Worm (Caenorhabditis elegans) whole organism, L4 larva: ENCODE results near the gene nhr-100.

Experiments
- D1046.2 ChIP-seq: fragments of 200-800 bp; sonication (Bioruptor generic); IDR thresholded peaks from 2 replicates; pipeline ENCODE4 v1.3.6; 2022; ENCODE audit warnings: missing genetic modification characterization, missing compliant biosample characterization
- F26F4.8 ChIP-seq: fragments of 200-800 bp; sonication (Bioruptor generic); conservative IDR thresholded peaks from 2 replicates; pipeline ENCODE4 v1.3.6; 2022; ENCODE audit warnings: missing genetic modification characterization, missing compliant biosample characterization
- F49E8.2 ChIP-seq: sonication (generic microtip); optimal IDR thresholded peaks from 2 replicates; lab custom pipeline; 2016; ENCODE audit warnings: missing compliant biosample characterization, mild to moderate bottlenecking, missing genetic modification characterization, borderline replicate concordance
- Y5F2A.4 ChIP-seq: fragments of 200-800 bp; sonication (Bioruptor generic); optimal IDR thresholded peaks from 2 replicates; lab custom pipeline; 2018; ENCODE audit warnings: mild to moderate bottlenecking, missing genetic modification characterization, missing compliant biosample characterization
- aha-1 ChIP-seq: fragments of 150-350 bp; peaks from one replicate; lab custom pipeline; 2014; ENCODE audit warnings: missing biosample characterization, missing genetic modification characterization
- aly-2 ChIP-seq: sonication (generic microtip); optimal IDR thresholded peaks from 2 replicates; lab custom pipeline; 2018; ENCODE audit warnings: missing biosample characterization, missing genetic modification characterization
- ceh-20 ChIP-seq: fragments of 200-800 bp; sonication (Bioruptor generic); IDR thresholded peaks from 2 replicates; pipeline ENCODE4 v1.3.6; 2022; ENCODE audit warnings: missing genetic modification reagents, missing genetic modification characterization, missing compliant biosample characterization
- ceh-62 ChIP-seq: sonication (generic microtip); optimal IDR thresholded peaks from 2 replicates; lab custom pipeline; 2017; ENCODE audit warnings: missing biosample characterization, missing genetic modification characterization
- ceh-82 ChIP-seq: sonication (generic microtip); optimal IDR thresholded peaks from 2 replicates; lab custom pipeline; 2017; ENCODE audit warnings: missing biosample characterization, missing genetic modification characterization
- cey-2 ChIP-seq: sonication (generic microtip); optimal IDR thresholded peaks from 3 replicates; lab custom pipeline; 2017; ENCODE audit warnings: missing genetic modification characterization, mild to moderate bottlenecking, missing compliant biosample characterization, antibody characterized with exemption, borderline replicate concordance; ENCODE audit not compliant: insufficient read depth
- dmd-6 ChIP-seq: fragments of 200-800 bp; sonication (Bioruptor generic); IDR thresholded peaks from 2 replicates; pipeline ENCODE4 v1.3.6; 2022; ENCODE audit warnings: missing genetic modification reagents, missing genetic modification characterization, missing compliant biosample characterization
- duxl-1 ChIP-seq: sonication (generic microtip); optimal IDR thresholded peaks from 2 replicates; lab custom pipeline; 2016; ENCODE audit warnings: mild to moderate bottlenecking, missing genetic modification characterization, moderate library complexity, missing compliant biosample characterization; ENCODE audit not compliant: poor library complexity
- dve-1 ChIP-seq: sonication (generic microtip); optimal IDR thresholded peaks from 2 replicates; lab custom pipeline; 2017; ENCODE audit warnings: antibody characterized with exemption, mild to moderate bottlenecking, missing genetic modification characterization, missing compliant biosample characterization; ENCODE audit not compliant: insufficient read depth
- hlh-11 ChIP-seq: fragments of 200-800 bp; sonication (Bioruptor generic); optimal IDR thresholded peaks from 2 replicates; lab custom pipeline; 2018; ENCODE audit warnings: mild to moderate bottlenecking, missing genetic modification characterization, missing compliant biosample characterization
- hmg-1.1 ChIP-seq: fragments of 200-800 bp; sonication (Bioruptor generic); IDR thresholded peaks from 2 replicates; pipeline ENCODE4 v1.3.6; 2022; ENCODE audit warnings: missing genetic modification reagents, missing genetic modification characterization, missing compliant biosample characterization
- jun-1 ChIP-seq: fragments of 150-350 bp; optimal IDR thresholded peaks from 2 replicates; lab custom pipeline; 2014; ENCODE audit warnings: missing biosample characterization, missing genetic modification reagents, missing genetic modification characterization
- lim-7 ChIP-seq: fragments of 200-800 bp; sonication (Bioruptor generic); IDR thresholded peaks from 2 replicates; pipeline ENCODE4 v1.3.6; 2022; ENCODE audit warnings: missing genetic modification characterization, missing compliant biosample characterization
- lin-13 ChIP-seq: fragments of 150-350 bp; optimal IDR thresholded peaks from 2 replicates; lab custom pipeline; 2014; ENCODE audit warnings: missing biosample characterization, missing genetic modification reagents, missing genetic modification characterization
- lin-15B ChIP-seq: fragments of 150-350 bp; sonication (generic microtip); optimal IDR thresholded peaks from 3 replicates; lab custom pipeline; 2014; ENCODE audit warnings: missing biosample characterization, missing genetic modification characterization
- lin-29 ChIP-seq: fragments of 200-800 bp; sonication (Bioruptor generic); IDR thresholded peaks from 2 replicates; pipeline ENCODE4 v1.3.6; 2022; ENCODE audit warnings: missing genetic modification reagents, missing genetic modification characterization, missing compliant biosample characterization
- lin-38 ChIP-seq: fragments of 200-800 bp; sonication (Bioruptor generic); IDR thresholded peaks from 2 replicates; pipeline ENCODE4 v1.3.6; 2022; ENCODE audit warnings: missing genetic modification reagents, missing genetic modification characterization, missing compliant biosample characterization
- madf-5 ChIP-seq, 2 experiments: fragments of 200-800 bp; sonication (Bioruptor generic); IDR thresholded peaks; 2 replicates each; pipeline ENCODE4 v1.3.6; 2022; ENCODE audit warnings: missing compliant biosample characterization in 2 of 2, missing genetic modification characterization in 2 of 2
- nhr-10 ChIP-seq: fragments of 150-350 bp; optimal IDR thresholded peaks from 2 replicates; lab custom pipeline; 2014; ENCODE audit warnings: missing biosample characterization, missing genetic modification characterization
- nhr-102 ChIP-seq: sonication (generic microtip); optimal IDR thresholded peaks from 2 replicates; lab custom pipeline; 2016; ENCODE audit warnings: mild to moderate bottlenecking, missing genetic modification characterization, moderate library complexity, missing compliant biosample characterization
- nhr-237 ChIP-seq: sonication (generic microtip); optimal IDR thresholded peaks from 2 replicates; lab custom pipeline; 2017; ENCODE audit warnings: missing biosample characterization, missing genetic modification characterization
- nhr-28 ChIP-seq: fragments of 150-350 bp; optimal IDR thresholded peaks from 2 replicates; lab custom pipeline; 2014; ENCODE audit warnings: missing biosample characterization, missing genetic modification characterization
- nhr-42 ChIP-seq: fragments of 200-800 bp; sonication (Bioruptor generic); IDR thresholded peaks from 2 replicates; pipeline ENCODE4 v1.3.6; 2022; ENCODE audit warnings: missing genetic modification characterization, missing compliant biosample characterization
- nhr-76 ChIP-seq: fragments of 150-350 bp; optimal IDR thresholded peaks from 2 replicates; lab custom pipeline; 2014; ENCODE audit warnings: missing biosample characterization, missing genetic modification characterization
- saeg-2 ChIP-seq: fragments of 200-800 bp; sonication (Bioruptor generic); IDR thresholded peaks from 2 replicates; pipeline ENCODE4 v1.3.6; 2022; ENCODE audit warnings: missing genetic modification reagents, missing genetic modification characterization, missing compliant biosample characterization
- set-16 ChIP-seq: fragments of 200-800 bp; sonication (Bioruptor generic); IDR thresholded peaks from 2 replicates; pipeline ENCODE4 v1.3.6; 2022; ENCODE audit warnings: missing genetic modification reagents, missing genetic modification characterization, missing compliant biosample characterization
- skn-1 ChIP-seq: fragments of 150-350 bp; optimal IDR thresholded peaks from 2 replicates; lab custom pipeline; 2014; ENCODE audit warnings: missing biosample characterization, missing genetic modification characterization
- snpc-1.2 ChIP-seq: fragments of 200-800 bp; sonication (Bioruptor generic); IDR thresholded peaks from 2 replicates; pipeline ENCODE4 v1.3.6; 2022; ENCODE audit warnings: missing genetic modification reagents, missing genetic modification characterization, missing compliant biosample characterization
- unc-130 ChIP-seq: sonication (generic microtip); optimal IDR thresholded peaks from 2 replicates; lab custom pipeline; 2016; ENCODE audit warnings: missing genetic modification reagents, missing genetic modification characterization, missing compliant biosample characterization
- zfp-3 ChIP-seq: fragments of 200-800 bp; sonication (Bioruptor generic); conservative IDR thresholded peaks from 2 replicates; pipeline ENCODE4 v1.3.6; 2022; ENCODE audit warnings: missing genetic modification reagents, missing genetic modification characterization, missing compliant biosample characterization
- zip-11 ChIP-seq: fragments of 200-800 bp; sonication (Bioruptor generic); IDR thresholded peaks from 2 replicates; pipeline ENCODE4 v1.3.6; 2022; ENCODE audit warnings: missing genetic modification characterization, missing compliant biosample characterization
- ztf-11 ChIP-seq: fragments of 150-350 bp; optimal IDR thresholded peaks from 2 replicates; lab custom pipeline; 2014; ENCODE audit warnings: missing biosample characterization, missing genetic modification characterization

The nhr-100 gene

ce11 chrIV:9738194-9738593, 9.7 kb downstream of the nhr-100 start, which contains the start of gene C28D4.10:
C28D4.10 (plus strand) TSS chrIV:9738494.
- TF ChIP-seq nhr-28 (tag; lab: Kevin White, UChicago): no peak

- TF ChIP-seq lin-38 (GFP tag; lab: Robert Waterston, UW) (peak; percentile 61), unc-130 (GFP tag; lab: Kevin White, UChicago) (peak; percentile 64), lim-7 (GFP tag; lab: Robert Waterston, UW) (no peak), snpc-1.2 (GFP tag; lab: Robert Waterston, UW) (peak; percentile 65; the same call in 1 of the 2 replicates), ceh-82 (no peak), F49E8.2 (tag; lab: Kevin White, UChicago) (peak; percentile 28), aly-2 (tag; lab: Kevin White, UChicago) (no peak), hmg-1.1 (no peak), cey-2 (tag; lab: Kevin White, UChicago) (no peak), ztf-11 (tag; lab: Kevin White, UChicago) (no peak)
Observed at ce11 chrIV:9739001-9739400, 10.5 kb downstream of the nhr-100 start.

DNA sequence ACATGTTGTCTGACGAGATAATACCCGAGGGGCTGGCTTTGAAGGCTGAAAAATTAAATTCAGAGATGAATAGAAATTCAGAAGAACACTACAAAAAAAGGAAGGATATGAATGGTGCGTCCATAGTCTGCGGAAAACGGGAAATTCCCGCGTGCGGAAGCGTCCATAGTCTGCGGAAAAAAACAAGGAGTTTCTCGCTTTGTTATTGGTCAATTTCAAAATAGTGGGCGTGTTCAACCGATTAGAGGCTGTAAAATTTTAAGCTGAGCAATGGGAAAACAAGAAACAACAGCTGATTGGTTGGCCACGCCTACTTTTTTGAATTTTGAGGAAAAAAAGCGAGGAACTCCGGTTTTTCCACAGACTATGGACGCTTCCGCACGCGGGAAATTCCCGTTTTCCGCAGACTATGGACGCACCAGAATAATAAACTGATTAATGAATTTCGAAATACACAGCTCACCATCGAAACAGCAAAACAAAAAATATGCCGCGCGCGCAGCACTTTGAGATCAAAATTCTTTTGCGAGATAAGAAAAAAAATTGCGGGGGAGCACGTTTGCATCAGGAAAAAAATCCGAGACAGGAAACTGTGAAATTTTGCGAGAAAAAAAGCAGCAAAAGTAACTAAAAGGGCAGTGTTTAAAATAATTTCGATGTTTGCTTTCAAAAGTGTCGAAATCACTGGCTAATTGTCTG, 12.5 kb downstream of the nhr-100 start, which contains the start of gene gln-6:
TSS of gene gln-6 (minus strand) at position 51 of the 699 bp plus-strand sequence.
- peak; percentile 44 for TF ChIP-seq unc-130 (GFP tag; lab: Kevin White, UChicago)

DNA sequence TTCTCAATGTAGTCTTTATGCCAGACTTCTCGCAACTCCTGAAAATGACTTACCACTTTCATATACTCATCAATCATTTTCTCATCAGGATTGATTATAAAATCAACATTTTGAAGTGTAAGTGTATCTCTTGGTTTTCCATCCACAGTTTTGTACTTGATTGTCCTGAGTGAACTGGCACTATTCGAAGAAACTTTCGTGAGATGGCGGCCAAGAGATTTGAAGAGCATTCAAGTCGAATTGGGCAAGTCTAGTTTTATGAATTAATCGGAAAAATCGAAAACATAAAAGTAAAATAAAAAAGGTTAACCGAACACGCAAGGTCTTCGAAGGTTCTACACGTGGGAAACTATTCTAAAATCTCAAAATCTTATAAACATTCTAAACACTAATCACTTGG, 14.4 kb downstream of the nhr-100 start, which contains the start of gene C28D4.7:
TSS of gene C28D4.7 (minus strand) at position 265 of the 400 bp plus-strand sequence.
- TF ChIP-seq aha-1 (tag; lab: Kevin White, UChicago) (peak; percentile 96), madf-5 (GFP tag; IDR thresholded peaks at IDR 0.05; lab: Robert Waterston, UW) (no peak), nhr-28 (tag; lab: Kevin White, UChicago) (no peak), nhr-102 (no peak)

DNA sequence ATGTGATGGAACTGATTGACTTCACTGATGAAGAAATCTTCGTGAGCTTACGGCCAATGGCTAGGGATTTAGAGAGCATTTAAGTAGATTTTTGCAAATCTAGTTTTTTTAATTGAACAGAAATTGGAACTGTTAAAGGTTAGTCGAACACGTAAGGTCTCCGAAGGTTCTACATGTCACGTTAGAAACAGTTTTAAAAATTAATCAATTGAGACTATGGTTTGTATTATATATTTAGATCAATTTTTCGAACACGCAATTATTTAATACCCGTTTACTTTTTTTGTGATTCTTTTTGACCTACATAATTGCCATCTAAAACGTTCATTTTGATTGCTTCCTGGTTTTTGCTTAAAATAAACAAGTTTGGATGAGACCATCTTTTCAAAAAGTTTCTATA, 16.4 kb downstream of the nhr-100 start, which contains the start of gene C28D4.4:
TSS of gene C28D4.4 (minus strand) at position 101 of the 400 bp plus-strand sequence.
- TF ChIP-seq F26F4.8 (GFP tag; lab: Robert Waterston, UW) (no peak), D1046.2 (GFP tag; lab: Robert Waterston, UW) (no peak), nhr-76 (tag; lab: Kevin White, UChicago) (no peak), nhr-28 (tag; lab: Kevin White, UChicago) (no peak), nhr-237 (tag; lab: Kevin White, UChicago) (no peak)

- TF ChIP-seq zfp-3 (GFP tag; lab: Robert Waterston, UW): no peak
- no peak for TF ChIP-seq saeg-2
- TF ChIP-seq lin-15B (tag; lab: Kevin White, UChicago): no peak
- TF ChIP-seq zip-11 (GFP tag; lab: Robert Waterston, UW): no peak
- no peak for TF ChIP-seq lin-29 (GFP tag; lab: Robert Waterston, UW)
- TF ChIP-seq nhr-102: no peak
- TF ChIP-seq nhr-10 (tag; lab: Kevin White, UChicago): no peak
- TF ChIP-seq skn-1 (tag; lab: Kevin White, UChicago): no peak
- no peak for TF ChIP-seq duxl-1 (tag; lab: Kevin White, UChicago)
- no peak for TF ChIP-seq ceh-62 (tag; lab: Kevin White, UChicago)
- TF ChIP-seq dve-1: no peak
- TF ChIP-seq nhr-42 (GFP tag; lab: Robert Waterston, UW): no peak
- TF ChIP-seq jun-1: no peak
- no peak for TF ChIP-seq Y5F2A.4
- no peak for TF ChIP-seq lin-13 (GFP tag; lab: Kevin White, UChicago)
- TF ChIP-seq set-16 (GFP tag; lab: Robert Waterston, UW): no peak
- no peak for TF ChIP-seq ceh-20 (GFP tag; lab: Robert Waterston, UW)
- TF ChIP-seq dmd-6: no peak
- no peak for TF ChIP-seq hlh-11 (tag; lab: Kevin White, UChicago)
Observed at ce11 chrIV:9746762-9747161, 18.3 kb downstream of the nhr-100 start, which contains the start of gene C28D4.5. C28D4.5 (minus strand) TSS chrIV:9746862.
